Worm (Caenorhabditis elegans): ENCODE data around the gene nspg-7.1.
"Not testable (repeated sequence)": the region's sequence is repeated elsewhere in the genome, so short reads cannot be mapped to it uniquely, and the experiment has no call there.

nspg-7.1 gene

DNA sequence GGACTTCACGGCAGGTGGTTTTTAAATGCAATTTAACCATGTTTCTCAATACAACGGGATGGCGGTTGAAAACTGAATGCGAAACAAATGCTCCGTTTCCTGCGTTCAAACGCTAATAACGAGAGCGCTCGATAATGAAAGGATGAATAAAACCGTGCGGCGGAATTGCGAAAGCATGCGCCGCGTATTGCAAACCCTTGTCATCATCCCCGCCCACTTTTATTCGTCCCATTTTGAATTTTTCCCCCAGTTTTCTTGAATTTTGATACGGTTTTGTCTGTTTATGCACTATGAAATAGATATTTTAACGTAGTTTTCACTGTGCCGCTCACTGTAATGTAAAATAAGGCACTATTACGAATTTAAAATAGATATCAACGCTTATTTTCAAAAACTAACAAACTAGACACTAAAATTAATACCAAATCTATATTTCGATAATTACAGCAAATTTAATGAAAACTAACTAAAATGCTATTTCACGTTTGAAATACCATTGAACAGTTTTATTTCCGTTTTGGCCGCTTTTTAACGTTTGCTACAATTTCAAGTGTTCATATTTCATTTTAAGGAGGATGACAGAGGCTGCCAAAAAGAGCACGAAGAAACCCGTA lies 14.5 kb downstream of the nspg-7.1 start, which contains the start of the genes F49C12.9 and rpn-7 (continued):
- TF ChIP-seq spr-1 (tag; optimal IDR thresholded peaks at IDR 0.05) = no peak
- no peak for TF ChIP-seq ceh-82 (tag; optimal IDR thresholded peaks at IDR 0.05)
- no peak for TF ChIP-seq dmd-6 (GFP tag; IDR thresholded peaks at IDR 0.05)
- TF ChIP-seq F44E2.7 (GFP tag; IDR thresholded peaks at IDR 0.05) = no peak
- TF ChIP-seq snpc-1.2 (GFP tag; IDR thresholded peaks at IDR 0.05) = peak; percentile 45; the same call in 1 of the 2 replicates
- TF ChIP-seq tra-1 (GFP tag; IDR thresholded peaks at IDR 0.05) = no peak
- no peak for TF ChIP-seq egl-27 (tag; optimal IDR thresholded peaks at IDR 0.05)
- TF ChIP-seq fos-1 (tag; optimal IDR thresholded peaks at IDR 0.05) = no peak
- no peak for TF ChIP-seq dmd-8 (GFP tag; IDR thresholded peaks at IDR 0.05)
- TF ChIP-seq F37D6.2 (tag; optimal IDR thresholded peaks at IDR 0.05) = no peak
- TF ChIP-seq dve-1 (tag; optimal IDR thresholded peaks at IDR 0.05; ENCODE audit: insufficient read depth) = peak; percentile 19
- peak in 1 of 2 experiments; percentile 21 for TF ChIP-seq unc-62 (GFP tag; optimal IDR thresholded peaks at IDR 0.05 in 1 of 2)
- TF ChIP-seq unc-62 (tag; optimal IDR thresholded peaks at IDR 0.05) = no peak
- no peak for TF ChIP-seq ztf-11 (tag; optimal IDR thresholded peaks at IDR 0.05)
- no peak for TF ChIP-seq Y48G9A.11 (GFP tag; IDR thresholded peaks at IDR 0.05)
- TF ChIP-seq nhr-102 (tag; optimal IDR thresholded peaks at IDR 0.05) = no peak
- no peak for TF ChIP-seq nhr-41 (GFP tag; IDR thresholded peaks at IDR 0.05)
- TF ChIP-seq daf-12 (tag; optimal IDR thresholded peaks at IDR 0.05) = no peak
- TF ChIP-seq nhr-237 (tag; optimal IDR thresholded peaks at IDR 0.05) = no peak
- no peak for TF ChIP-seq pha-4 (GFP tag; IDR thresholded peaks at IDR 0.05)
- no peak for TF ChIP-seq pha-4 (tag; optimal IDR thresholded peaks at IDR 0.05)
- TF ChIP-seq nhr-111 (GFP tag; optimal IDR thresholded peaks at IDR 0.05) = no peak
- TF ChIP-seq ceh-44 (GFP tag; IDR thresholded peaks at IDR 0.05) = no peak
- TF ChIP-seq dpl-1 (GFP tag; optimal IDR thresholded peaks at IDR 0.05) = peak; percentile 47

DNA sequence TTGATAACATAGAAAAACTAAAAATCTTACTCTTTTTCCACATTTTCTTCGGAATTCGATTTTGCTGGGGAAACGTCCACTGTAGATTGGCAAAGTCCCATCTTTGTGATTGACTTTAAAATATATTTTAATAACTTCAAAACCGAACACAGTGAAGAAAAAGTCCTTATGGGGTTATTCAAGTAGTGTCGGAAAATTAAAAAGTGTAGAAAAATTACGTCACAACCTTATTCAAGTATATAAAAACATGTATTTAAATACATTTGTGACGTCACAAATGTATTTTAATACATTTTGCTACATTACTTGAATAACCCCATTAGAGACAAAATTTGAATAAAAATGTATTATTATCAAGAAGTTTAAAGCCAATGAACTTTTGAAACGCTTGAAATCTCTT lies 17.8 kb downstream of the nspg-7.1 start, which contains the start of gene F49C12.7:
Gene F49C12.7, minus strand, starts transcription at position 101 of the 400 bp plus-strand sequence.
- TF ChIP-seq nhr-77 (tag; optimal IDR thresholded peaks at IDR 0.05); lsy-2 (tag; optimal IDR thresholded peaks at IDR 0.05); egl-43 (GFP tag; IDR thresholded peaks at IDR 0.05): not testable (repeated sequence)

DNA sequence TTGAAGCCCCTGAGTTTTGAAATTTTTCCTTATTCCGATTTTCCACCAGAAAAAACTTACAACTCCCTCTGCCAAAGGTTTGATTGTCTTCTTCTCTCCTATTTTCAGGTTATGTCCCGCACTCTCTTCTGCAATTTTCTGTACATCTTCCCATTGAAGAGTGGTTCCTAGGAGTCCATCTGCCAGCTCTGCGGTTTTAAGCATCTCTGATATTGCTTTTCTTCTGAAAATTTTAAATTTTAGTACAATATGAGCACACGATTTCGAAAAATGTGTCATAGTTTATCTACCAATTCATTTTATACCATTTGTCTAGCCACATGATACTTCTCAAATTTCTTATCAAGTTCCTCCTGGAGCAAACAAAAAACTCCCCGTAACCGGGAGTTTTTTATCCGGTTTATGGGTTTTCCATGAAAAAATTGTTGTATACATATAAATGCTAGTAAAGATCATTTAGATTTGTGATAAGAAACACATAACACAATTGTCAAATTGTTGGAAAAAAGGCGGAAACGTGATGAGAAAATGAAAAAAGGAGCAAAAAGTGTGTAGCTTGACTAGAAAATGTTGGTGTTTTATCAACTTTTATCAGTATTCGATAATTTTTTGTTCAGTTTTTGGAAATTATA lies 19.6 kb downstream of the nspg-7.1 start:
- TF ChIP-seq pqm-1 (tag; optimal IDR thresholded peaks at IDR 0.05) (peak; percentile 44), duxl-1 (tag; optimal IDR thresholded peaks at IDR 0.05; ENCODE audit: poor library complexity) (no peak), ama-1 (optimal IDR thresholded peaks at IDR 0.05) (no peak), mdl-1 (tag; optimal IDR thresholded peaks at IDR 0.05) (peak in 1 of 2 experiments; percentile 43), daf-19 (GFP tag; conservative IDR thresholded peaks at IDR 0.05) (no peak), lin-39 (tag; optimal IDR thresholded peaks at IDR 0.05) (no peak), hlh-11 (tag; optimal IDR thresholded peaks at IDR 0.05) (peak; percentile 57), nhr-28 (tag; optimal IDR thresholded peaks at IDR 0.05) (peak; percentile 71), Y5F2A.4 (GFP tag; optimal IDR thresholded peaks at IDR 0.05) (no peak), T20F7.1 (GFP tag; optimal IDR thresholded peaks at IDR 0.05) (peak; percentile 13), php-3 (GFP tag; IDR thresholded peaks at IDR 0.05) (0 out of 2 replicates have a peak, but pooled peaks have one; percentile 32), daf-16 (GFP tag; optimal IDR thresholded peaks at IDR 0.05) (no peak), daf-16 (tag; optimal IDR thresholded peaks at IDR 0.05) (peak; percentile 62), dve-1 (tag; optimal IDR thresholded peaks at IDR 0.05; ENCODE audit: insufficient read depth) (no peak), zfp-3 (GFP tag; conservative IDR thresholded peaks at IDR 0.05) (no peak), hlh-30 (tag; optimal IDR thresholded peaks at IDR 0.05; ENCODE audit: insufficient read depth) (no peak), spr-1 (tag; optimal IDR thresholded peaks at IDR 0.05) (no peak), nhr-77 (tag; optimal IDR thresholded peaks at IDR 0.05) (peak; percentile 74), lin-1 (GFP tag; IDR thresholded peaks at IDR 0.05) (peak; percentile 20; the same call in 1 of the 2 replicates), tag-97 (GFP tag; IDR thresholded peaks at IDR 0.05) (no peak), D1046.2 (GFP tag; IDR thresholded peaks at IDR 0.05) (no peak), aha-1 (tag) (peak; percentile 91)
